Fruit fly (Drosophila melanogaster): ENCODE measurements around the gene CG15695.

Gene CG15695

dm6 chr3R:20830153-20830695 is 11.7 kb upstream of the CG15695 start, which contains the start of gene Adss (continued):
- TF ChIP-seq CG3847 (GFP tag; IDR thresholded peaks at IDR 0.05) (peak; percentile 36; the same call in 1 of the 2 replicates), HLH54F (GFP tag; optimal IDR thresholded peaks at IDR 0.05) (no peak), run (tag; optimal IDR thresholded peaks at IDR 0.05) (no peak), kah (GFP tag; optimal IDR thresholded peaks at IDR 0.05) (peak; percentile 19), ash1 (GFP tag; optimal IDR thresholded peaks at IDR 0.05) (peak; percentile 44), salm (tag; optimal IDR thresholded peaks at IDR 0.05) (no peak), Nf-YC (tag; optimal IDR thresholded peaks at IDR 0.05) (no peak), abd-A (tag; optimal IDR thresholded peaks at IDR 0.05) (peak; percentile 23), lab (GFP tag; optimal IDR thresholded peaks at IDR 0.05) (peak; percentile 63), CG1529 (GFP tag; optimal IDR thresholded peaks at IDR 0.05) (no peak), fd64A (GFP tag; optimal IDR thresholded peaks at IDR 0.05) (no peak), zfh1 (GFP tag; IDR thresholded peaks at IDR 0.05) (peak; percentile 46; the same call in 1 of the 3 replicates), CG17912 (GFP tag; optimal IDR thresholded peaks at IDR 0.05) (peak; percentile 51), CG17359 (tag; optimal IDR thresholded peaks at IDR 0.05) (peak; percentile 25), Dad (GFP tag; optimal IDR thresholded peaks at IDR 0.05) (no peak), slp2 (GFP tag; optimal IDR thresholded peaks at IDR 0.05) (no peak), knrl (GFP tag; IDR thresholded peaks at IDR 0.05; ENCODE audit: partially characterized antibody) (peak; percentile 31; the same call in 1 of the 3 replicates), corto (GFP tag; optimal IDR thresholded peaks at IDR 0.05) (no peak), CG42726 (GFP tag; IDR thresholded peaks at IDR 0.05; ENCODE audit: partially characterized antibody) (peak; percentile 79), CG4328 (GFP tag; optimal IDR thresholded peaks at IDR 0.05) (no peak), stwl (tag; optimal IDR thresholded peaks at IDR 0.05) (peak; percentile 47), HLH3B (GFP tag; IDR thresholded peaks at IDR 0.05) (no peak; the same call in 1 of the 2 replicates), Drgx (GFP tag; IDR thresholded peaks at IDR 0.05) (no peak), sc (optimal IDR thresholded peaks at IDR 0.05) (no peak), sc (GFP tag; optimal IDR thresholded peaks at IDR 0.05) (peak; percentile 15), exex (tag; optimal IDR thresholded peaks at IDR 0.05) (no peak), D19B (GFP tag; optimal IDR thresholded peaks at IDR 0.05) (no peak), Dip2 (GFP tag; IDR thresholded peaks at IDR 0.05) (no peak), CG3281 (GFP tag; optimal IDR thresholded peaks at IDR 0.05) (peak; percentile 29), Tbp (GFP tag; optimal IDR thresholded peaks at IDR 0.05) (peak; percentile 66), zen2 (GFP tag; IDR thresholded peaks at IDR 0.05; ENCODE audit: partially characterized antibody) (no peak), BEAF-32 (GFP tag; optimal IDR thresholded peaks at IDR 0.05) (peak; percentile 21), Camta (GFP tag; optimal IDR thresholded peaks at IDR 0.05) (peak; percentile 15), Usf (GFP tag; optimal IDR thresholded peaks at IDR 0.05) (no peak), Dbx (GFP tag; IDR thresholded peaks at IDR 0.05) (peak; percentile 77; the same call in 2 of the 3 replicates), CG8388 (GFP tag; optimal IDR thresholded peaks at IDR 0.05) (no peak), TFAM (GFP tag; optimal IDR thresholded peaks at IDR 0.05) (no peak), CG1603 (tag; optimal IDR thresholded peaks at IDR 0.05) (peak; percentile 43), ro (GFP tag; IDR thresholded peaks at IDR 0.05) (no peak), Fer2 (tag; optimal IDR thresholded peaks at IDR 0.05) (no peak), sd (tag; optimal IDR thresholded peaks at IDR 0.05) (no peak), CG11696 (GFP tag; IDR thresholded peaks at IDR 0.05) (no peak), CG14860 (GFP tag; IDR thresholded peaks at IDR 0.05; ENCODE audit: partially characterized antibody) (no peak), CG17361 (GFP tag; IDR thresholded peaks at IDR 0.05) (no peak), otp (GFP tag; IDR thresholded peaks at IDR 0.05) (no peak), CG7928 (GFP tag; optimal IDR thresholded peaks at IDR 0.05) (no peak), bowl (GFP tag; IDR thresholded peaks at IDR 0.05) (peak; percentile 54; the same call in 1 of the 2 replicates), h (optimal IDR thresholded peaks at IDR 0.05) (no peak), hkb (optimal IDR thresholded peaks at IDR 0.05) (no peak), hkb (GFP tag; IDR thresholded peaks at IDR 0.05) (peak; percentile 54), CG6254 (GFP tag; optimal IDR thresholded peaks at IDR 0.05) (peak; percentile 57)
